Fruit fly (Drosophila melanogaster): ENCODE results near the gene viaf.
A peak's percentile ranks its signal among the peaks of the same experiment; 100 is the strongest.

Gene viaf

DNA sequence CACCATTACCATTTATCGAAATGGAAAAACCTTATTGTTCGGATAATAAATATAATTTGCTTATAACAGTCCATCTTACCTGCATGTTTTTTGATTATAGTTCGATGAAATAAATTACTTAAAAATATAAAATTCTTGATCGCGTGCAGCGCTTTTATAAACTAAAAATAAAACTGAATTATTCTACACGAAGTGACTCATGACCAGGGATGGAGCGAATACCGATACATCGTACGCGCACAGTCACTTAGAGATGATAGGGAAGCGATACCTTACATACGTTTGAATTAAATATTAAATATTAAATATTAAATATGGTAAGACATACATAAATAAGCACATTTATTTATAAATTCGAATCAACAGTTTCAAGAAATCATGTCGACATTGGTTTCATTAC lies at the start of gene viaf:
Gene viaf, minus strand, starts transcription at position 220 of the 400 bp plus-strand sequence.
- TF ChIP-seq CG8478 (optimal IDR thresholded peaks at IDR 0.05) (no peak), CTCF (optimal IDR thresholded peaks at IDR 0.05) (peak in 1 of 2 experiments; percentile 14)

DNA sequence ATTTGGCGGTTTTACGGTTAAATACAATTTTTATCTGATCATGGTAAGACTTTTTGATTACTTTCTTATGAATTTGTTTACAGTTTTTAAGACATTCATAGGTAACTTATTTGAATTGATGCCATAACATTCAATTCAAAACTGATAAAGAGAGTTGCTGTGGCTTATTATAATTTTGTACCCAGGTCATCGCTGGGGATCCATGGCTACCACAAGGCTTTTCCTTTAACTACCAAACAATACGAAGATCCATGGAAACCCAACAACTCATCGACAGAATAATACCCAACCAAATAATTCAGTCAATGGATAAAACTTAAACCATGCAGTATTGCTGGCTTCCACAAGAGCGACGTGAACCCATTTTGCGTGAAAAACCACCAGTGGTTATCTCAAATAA lies 49.1 kb upstream of the viaf start, which contains the start of gene CG6793:
Gene CG6793, plus strand, starts transcription at position 301 of the 400 bp plus-strand sequence.
- TF ChIP-seq CG8478 (optimal IDR thresholded peaks at IDR 0.05) (no peak), CTCF (optimal IDR thresholded peaks at IDR 0.05) (no peak)

DNA sequence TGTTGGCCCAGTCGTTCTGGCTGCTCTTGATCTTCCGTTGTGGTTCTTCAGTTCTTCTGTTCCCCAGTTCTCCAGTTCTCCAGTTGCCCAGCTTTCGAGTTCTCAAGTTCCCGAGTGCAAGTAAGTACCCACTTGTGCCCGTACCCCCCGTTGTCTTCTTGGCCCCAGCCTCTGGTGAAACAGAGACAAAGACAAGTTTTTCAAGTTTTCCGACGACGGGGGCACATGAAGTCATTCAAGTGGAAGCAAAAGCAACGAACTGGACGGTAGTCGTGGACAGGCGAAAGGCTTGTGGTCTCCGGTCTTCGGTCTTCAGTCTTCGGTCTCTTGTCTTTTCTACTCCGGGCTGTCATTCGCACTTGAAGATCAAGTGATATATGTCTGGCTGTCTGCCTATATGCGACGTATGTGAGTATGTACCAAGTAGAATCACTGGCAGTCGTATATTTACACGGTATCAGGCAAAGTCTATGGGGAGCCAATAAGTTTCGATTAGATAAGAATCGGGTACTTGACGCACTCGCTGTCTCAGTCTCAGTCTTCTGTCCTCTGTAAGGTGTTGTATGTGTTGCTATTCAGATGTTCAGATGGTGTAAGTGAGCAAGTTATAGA lies 47.4 kb upstream of the viaf start:
- TF ChIP-seq CTCF (optimal IDR thresholded peaks at IDR 0.05) (no peak), CG8478 (optimal IDR thresholded peaks at IDR 0.05) (no peak)

DNA sequence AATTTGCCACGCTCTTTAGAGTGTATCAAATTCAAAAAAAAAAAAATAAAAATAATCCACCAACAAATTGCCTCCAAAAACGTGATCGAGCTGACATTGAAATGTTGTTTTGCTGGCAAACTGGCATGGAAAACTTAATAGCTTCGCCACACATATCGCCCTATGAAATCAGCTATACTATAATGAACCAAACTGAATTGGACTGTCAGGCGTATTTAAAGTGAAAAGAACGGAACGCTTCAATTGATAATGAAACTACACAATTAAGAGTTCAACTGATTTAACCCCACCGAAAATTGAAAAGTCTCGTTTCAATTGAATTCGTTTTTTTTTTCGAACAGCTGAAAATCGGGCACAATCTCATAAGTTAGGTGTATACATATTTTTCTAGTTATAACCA lies 46.1 kb upstream of the viaf start:
- TF ChIP-seq CTCF (optimal IDR thresholded peaks at IDR 0.05): no peak
- no peak for TF ChIP-seq CG8478 (optimal IDR thresholded peaks at IDR 0.05)

DNA sequence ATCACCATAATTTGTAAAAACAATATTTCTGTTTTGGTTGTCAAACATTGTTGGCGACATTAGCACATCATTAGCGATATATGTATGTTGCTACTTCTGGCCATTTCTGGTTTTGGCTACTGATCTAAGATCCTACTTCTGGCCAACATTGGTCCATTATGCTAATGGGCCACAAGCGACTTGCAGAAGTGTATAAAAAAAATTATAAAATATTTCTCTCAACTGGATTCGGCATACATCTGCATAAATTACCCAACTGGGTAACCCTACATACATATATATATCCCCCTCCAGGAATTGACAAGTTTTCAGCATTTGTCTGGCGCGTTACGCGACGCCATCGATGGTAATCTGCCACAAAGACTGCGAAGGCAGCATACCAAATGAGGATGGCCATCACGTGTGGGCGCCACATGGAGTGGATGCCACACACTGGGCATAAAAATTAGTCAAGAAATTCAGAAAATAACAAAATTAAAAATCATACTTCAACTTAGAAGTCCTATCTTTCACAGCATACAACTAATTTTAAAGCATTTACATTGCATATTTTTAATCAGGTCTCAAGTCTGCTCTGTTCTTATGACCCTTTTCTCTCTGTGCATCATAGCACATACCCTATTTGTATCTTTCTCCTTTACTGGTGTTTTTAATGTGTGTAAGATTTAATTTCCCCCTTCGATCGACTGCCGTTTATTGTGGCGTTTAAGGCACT lies 44.6 kb upstream of the viaf start:
- no peak for TF ChIP-seq CTCF (optimal IDR thresholded peaks at IDR 0.05)
- no peak for TF ChIP-seq CG8478 (optimal IDR thresholded peaks at IDR 0.05)

DNA sequence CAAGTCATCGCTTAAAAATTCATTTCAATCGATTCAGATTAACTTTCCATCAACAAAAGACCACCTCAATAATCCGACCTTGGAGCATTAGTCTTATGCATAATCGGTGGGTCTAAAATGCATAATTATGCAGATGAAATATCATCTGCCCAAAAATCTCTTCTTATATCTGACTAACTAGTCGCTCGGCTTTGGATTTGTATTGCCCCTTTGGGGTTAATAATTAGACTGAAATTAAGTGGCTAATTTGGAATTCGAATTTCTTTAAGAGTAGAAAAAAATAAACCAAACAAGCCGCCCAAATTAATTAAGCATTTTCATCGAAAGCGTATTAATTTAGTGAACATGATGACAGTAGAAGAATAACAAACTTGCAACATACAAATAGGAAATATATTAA lies 43.7 kb upstream of the viaf start:
- no peak for TF ChIP-seq CTCF (optimal IDR thresholded peaks at IDR 0.05)
- no peak for TF ChIP-seq CG8478 (optimal IDR thresholded peaks at IDR 0.05)

DNA sequence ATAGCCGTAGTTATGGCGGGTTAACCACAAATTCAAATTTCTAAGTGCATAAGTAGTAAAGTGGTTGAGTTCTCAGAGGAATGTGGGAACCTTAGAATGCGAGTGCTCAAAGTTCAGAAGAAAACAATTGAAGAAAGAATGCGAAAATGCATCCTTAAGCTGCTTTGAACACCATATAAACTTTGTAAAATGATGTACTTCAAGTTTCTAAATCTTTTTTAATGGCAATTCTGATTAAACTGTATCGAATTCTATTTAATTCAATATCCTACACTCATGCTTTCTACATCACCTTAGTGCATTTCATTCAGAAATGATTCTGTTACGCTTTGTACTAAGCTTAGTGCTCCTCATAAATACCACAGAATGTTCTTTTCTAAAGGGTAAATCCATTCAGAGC lies 39.3 kb upstream of the viaf start, which contains the start of gene CG43993:
Gene CG43993, plus strand, starts transcription at position 301 of the 400 bp plus-strand sequence.
- TF ChIP-seq CTCF (optimal IDR thresholded peaks at IDR 0.05): no peak
- TF ChIP-seq CG8478 (optimal IDR thresholded peaks at IDR 0.05): no peak

DNA sequence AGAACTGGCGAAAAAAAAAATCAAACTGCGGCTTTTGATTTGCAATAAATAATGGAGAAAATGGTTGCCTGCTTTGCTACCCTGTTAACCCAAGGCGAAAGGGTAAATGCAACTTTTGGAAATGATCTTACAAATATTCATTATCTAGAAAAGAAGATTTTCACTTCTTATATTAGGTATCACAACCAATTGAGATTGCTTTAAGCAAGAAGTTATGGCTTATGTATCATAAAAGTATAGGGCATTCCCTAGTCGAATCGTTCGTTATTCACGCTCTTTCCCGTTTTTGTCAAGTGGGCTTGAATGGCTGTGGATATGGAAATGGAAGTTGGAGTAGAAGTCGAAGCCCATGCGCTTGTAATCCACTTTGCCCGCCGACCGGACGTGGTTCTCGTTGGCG lies 37.5 kb upstream of the viaf start:
- TF ChIP-seq CG8478 (optimal IDR thresholded peaks at IDR 0.05): no peak
- TF ChIP-seq CTCF (optimal IDR thresholded peaks at IDR 0.05): no peak

DNA sequence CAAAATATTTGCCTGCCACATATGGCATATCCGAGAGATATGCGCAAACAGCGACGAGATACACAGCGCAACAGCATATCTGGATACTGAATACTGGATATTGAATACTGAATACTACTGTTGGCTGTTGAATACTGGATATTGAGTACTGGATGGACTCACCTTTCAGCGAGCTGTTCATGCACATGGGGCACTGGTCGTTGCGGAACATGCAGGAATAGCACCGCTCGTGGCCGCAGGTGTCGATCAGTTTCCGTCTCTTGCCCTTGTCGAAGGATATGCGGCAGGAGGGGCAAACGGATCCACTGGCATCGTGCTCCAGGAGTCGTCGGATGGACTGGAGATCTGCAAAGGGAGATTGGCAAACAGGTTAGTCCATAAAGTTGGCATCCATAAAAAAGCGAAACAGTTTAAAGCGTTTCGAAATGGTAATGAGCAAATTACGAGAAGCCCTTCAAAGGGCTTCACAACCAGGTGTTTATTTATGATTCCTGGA lies 35.6 kb upstream of the viaf start:
- TF ChIP-seq CG8478 (optimal IDR thresholded peaks at IDR 0.05): no peak
- no peak for TF ChIP-seq CTCF (optimal IDR thresholded peaks at IDR 0.05)

DNA sequence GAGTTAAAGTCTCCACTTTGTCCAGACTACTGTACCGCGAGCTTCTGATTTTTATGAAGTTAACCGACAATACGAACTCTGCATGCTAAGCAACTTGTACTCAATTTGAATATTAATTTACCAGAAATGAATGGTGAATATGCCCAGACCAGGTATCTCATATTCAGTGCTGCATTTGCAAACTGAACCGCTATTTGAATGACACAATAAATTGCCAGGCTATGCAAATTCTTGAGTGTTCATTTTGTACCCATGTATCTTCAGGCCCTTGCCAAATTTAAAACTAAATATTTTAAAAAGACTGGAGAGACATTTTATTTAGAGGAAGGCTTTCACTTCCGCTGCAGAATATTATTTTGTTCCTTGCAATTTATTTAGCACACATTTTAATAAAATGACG lies 35.0 kb upstream of the viaf start:
- TF ChIP-seq CG8478 (optimal IDR thresholded peaks at IDR 0.05) (no peak), CTCF (optimal IDR thresholded peaks at IDR 0.05) (no peak)

DNA sequence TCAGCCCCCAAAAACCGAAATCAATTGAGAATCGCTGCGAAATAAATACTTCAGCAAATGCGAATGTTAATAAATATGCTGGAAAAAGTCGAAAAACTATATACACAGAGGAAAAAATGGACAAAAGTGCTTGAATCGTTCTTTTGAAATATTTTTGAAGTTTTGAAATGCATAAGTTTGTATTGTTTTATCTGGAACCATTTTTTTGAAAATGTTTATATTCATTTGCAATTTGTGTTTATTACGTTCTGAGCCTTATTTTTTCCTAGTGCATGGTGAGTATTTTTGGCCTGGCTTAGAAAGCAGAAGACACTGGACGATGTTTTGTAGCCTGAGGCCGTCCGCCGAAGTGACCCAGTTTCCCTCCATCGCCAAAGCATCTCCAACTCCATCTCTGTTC lies 32.0 kb upstream of the viaf start:
- TF ChIP-seq CG8478 (optimal IDR thresholded peaks at IDR 0.05) (no peak), CTCF (optimal IDR thresholded peaks at IDR 0.05) (no peak)

DNA sequence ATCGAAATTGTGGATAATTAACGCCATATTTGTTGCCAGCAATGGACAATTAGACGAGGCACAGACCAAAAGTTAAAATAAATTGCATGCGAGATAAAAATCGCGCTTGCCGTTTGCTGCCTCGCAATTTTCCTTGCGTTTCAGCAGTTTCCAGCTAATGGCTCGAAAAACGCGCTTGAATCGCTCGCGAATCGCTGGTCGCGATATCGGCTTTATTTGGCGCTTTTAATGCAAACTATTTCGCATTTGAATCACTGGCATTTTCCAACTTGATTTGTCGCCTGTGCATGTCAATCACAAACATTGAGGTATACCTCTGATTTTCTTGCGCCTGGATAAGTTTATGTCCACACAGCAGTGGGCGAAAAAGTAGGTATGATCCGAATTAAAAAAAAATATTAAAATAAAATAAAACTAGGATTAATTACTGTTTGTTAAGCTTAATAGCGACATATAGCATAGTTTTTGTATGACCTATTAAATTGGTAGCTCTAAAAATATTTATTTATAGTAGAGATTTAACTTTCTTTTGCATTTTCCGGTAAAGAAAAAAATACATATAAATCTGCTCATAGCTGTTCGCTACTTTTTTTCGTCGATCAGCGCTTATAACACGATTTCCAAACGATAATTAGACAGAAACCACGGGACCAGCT lies 30.3 kb upstream of the viaf start:
- TF ChIP-seq CTCF (optimal IDR thresholded peaks at IDR 0.05): no peak
- TF ChIP-seq CG8478 (optimal IDR thresholded peaks at IDR 0.05): no peak

DNA sequence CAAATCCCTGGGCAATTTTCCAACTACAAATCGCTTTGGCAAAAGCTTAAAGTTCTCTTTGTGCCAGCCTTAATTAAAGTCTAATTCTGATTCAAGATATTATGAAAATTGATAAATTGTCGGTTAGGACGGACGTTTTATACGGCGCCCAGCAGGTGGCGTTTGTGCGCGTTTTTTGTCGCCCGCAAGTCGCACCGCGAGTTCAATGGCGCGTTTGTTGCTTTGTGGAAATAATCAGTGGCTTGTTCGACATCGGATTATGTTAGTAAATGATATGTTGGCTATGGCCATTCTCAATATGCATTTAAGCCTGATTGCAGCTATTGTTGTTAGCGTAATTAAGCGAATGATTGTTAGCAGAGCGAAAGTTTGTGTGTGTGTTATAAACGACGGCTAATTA lies 28.9 kb upstream of the viaf start:
- TF ChIP-seq CTCF (optimal IDR thresholded peaks at IDR 0.05): peak; percentile 73 to 74
- TF ChIP-seq CG8478 (optimal IDR thresholded peaks at IDR 0.05): no peak

DNA sequence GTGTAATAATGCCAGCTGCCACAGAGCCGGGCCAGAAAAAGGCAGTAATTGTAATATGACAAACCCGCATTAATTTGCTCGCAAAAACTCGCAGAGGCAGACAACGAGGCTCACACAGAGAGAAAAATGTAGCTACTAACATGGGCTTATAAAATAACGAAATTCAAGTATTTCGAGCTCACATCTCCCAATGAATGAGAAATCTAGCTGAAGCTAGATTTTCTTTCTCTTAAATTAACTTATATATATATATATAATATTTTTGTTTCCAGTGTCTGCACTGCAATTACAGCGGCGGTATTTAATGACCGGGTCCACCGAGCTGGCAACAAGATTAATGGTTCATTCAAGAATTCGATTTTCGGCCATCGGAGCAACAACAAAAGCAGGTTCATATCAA lies 23.2 kb upstream of the viaf start:
- no peak for TF ChIP-seq CTCF (optimal IDR thresholded peaks at IDR 0.05)
- TF ChIP-seq CG8478 (optimal IDR thresholded peaks at IDR 0.05): no peak

DNA sequence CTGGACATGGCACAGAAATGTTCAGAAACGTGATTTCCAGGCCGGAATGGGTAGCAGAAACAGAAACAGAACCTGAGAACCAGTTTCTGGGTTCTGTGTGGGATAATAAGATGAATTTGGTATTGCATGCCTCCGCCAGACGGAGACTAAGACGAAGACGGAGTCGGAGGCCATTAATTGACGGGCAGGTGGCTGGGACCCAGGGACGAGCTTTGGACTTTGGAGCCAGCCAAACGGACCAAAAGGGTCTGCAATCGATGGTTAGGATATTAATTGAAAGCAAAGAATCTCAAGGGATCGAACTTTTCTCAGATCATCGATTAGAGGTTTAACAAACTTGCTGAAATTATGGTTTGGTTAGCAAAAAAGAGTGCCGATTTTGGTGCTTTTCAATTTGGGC lies 21.3 kb upstream of the viaf start:
- no peak for TF ChIP-seq CG8478 (optimal IDR thresholded peaks at IDR 0.05)
- TF ChIP-seq CTCF (optimal IDR thresholded peaks at IDR 0.05): no peak

DNA sequence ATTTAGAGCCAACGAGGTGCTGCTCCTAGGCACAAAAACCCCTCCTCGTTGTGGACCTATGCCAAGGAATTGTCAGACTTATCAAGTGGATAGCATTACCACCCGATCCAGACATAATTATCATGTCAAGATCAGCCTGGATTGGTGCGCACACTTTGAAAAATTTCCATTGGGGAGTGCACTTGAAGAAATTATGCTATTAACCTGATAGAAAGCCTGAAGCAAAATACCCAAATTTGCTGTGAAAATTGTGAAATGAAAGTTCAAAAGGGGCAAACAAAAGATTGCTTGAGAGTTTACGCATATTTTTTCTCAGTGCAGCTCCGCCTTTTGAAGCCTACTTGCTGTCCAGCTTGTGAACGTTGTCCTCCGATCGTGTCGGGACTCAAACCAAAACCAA lies 20.7 kb upstream of the viaf start:
- TF ChIP-seq CG8478 (optimal IDR thresholded peaks at IDR 0.05): no peak
- TF ChIP-seq CTCF (optimal IDR thresholded peaks at IDR 0.05): no peak
